Worm (Caenorhabditis elegans): ENCODE results near the gene exos-9.

exos-9 gene

DNA sequence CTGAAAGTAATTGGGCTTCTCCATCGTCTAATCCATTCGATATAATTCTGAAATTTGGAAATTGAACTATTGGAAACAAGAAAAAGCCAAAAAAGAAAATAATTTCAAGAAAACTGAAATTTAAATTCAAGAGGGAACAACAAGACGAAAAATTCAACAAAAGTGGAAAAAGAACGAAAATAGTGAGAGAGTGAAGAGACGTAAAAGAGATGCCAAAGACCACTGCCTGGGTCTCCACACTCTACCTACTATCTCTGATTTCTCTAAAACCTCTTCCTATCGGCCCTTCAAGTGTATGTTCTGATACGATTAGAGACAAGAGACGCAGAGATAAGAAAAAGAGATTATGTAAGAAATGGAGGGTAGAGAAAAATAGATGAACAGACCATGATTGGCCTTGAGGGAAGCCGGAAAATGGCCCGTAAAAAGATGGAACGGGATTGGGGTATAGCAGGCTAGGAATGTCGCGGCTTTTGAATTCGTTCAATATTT lies 44.1 kb downstream of the exos-9 start, which contains the start of gene ogt-1 (continued):
- TF ChIP-seq mdl-1 (tag; optimal IDR thresholded peaks at IDR 0.05) (peak; percentile 87 to 88), ztf-11 (tag; optimal IDR thresholded peaks at IDR 0.05) (no peak), Y5F2A.4 (GFP tag; optimal IDR thresholded peaks at IDR 0.05) (no peak), nhr-25 (tag; optimal IDR thresholded peaks at IDR 0.05; ENCODE audit: borderline replicate concordance, insufficient read depth) (peak; percentile 35), zag-1 (tag; optimal IDR thresholded peaks at IDR 0.05) (no peak), lin-38 (GFP tag; IDR thresholded peaks at IDR 0.05) (peak; percentile 64), gei-8 (GFP tag; optimal IDR thresholded peaks at IDR 0.05) (no peak), dmd-9 (GFP tag; IDR thresholded peaks at IDR 0.05) (no peak), egl-27 (tag; optimal IDR thresholded peaks at IDR 0.05) (no peak), snpc-4 (tag; optimal IDR thresholded peaks at IDR 0.05) (no peak), pqm-1 (tag; optimal IDR thresholded peaks at IDR 0.05) (no peak), lir-3 (tag; optimal IDR thresholded peaks at IDR 0.05) (no peak), nhr-102 (tag; optimal IDR thresholded peaks at IDR 0.05) (peak; percentile 34), egl-43 (GFP tag; IDR thresholded peaks at IDR 0.05) (no peak), nhr-41 (GFP tag; IDR thresholded peaks at IDR 0.05) (no peak), attf-4 (tag; optimal IDR thresholded peaks at IDR 0.05) (no peak), ceh-44 (GFP tag; IDR thresholded peaks at IDR 0.05) (no peak), T26A8.4 (GFP tag; IDR thresholded peaks at IDR 0.05) (peak; percentile 80), jun-1 (tag; optimal IDR thresholded peaks at IDR 0.05) (peak; percentile 65), spr-3 (GFP tag; optimal IDR thresholded peaks at IDR 0.05) (peak; percentile 24), lin-29 (GFP tag; IDR thresholded peaks at IDR 0.05) (no peak), lin-1 (GFP tag; IDR thresholded peaks at IDR 0.05) (peak; percentile 31; the same call in 1 of the 2 replicates), snpc-1.2 (GFP tag; IDR thresholded peaks at IDR 0.05) (no peak), nhr-6 (tag; optimal IDR thresholded peaks at IDR 0.05) (peak; percentile 92), Y105C5A.15 (GFP tag; IDR thresholded peaks at IDR 0.05) (no peak), duxl-1 (tag; optimal IDR thresholded peaks at IDR 0.05; ENCODE audit: poor library complexity) (peak; percentile 80), F49E8.2 (tag; optimal IDR thresholded peaks at IDR 0.05; ENCODE audit: borderline replicate concordance) (no peak), lin-13 (GFP tag; optimal IDR thresholded peaks at IDR 0.05) (peak; percentile 28), ces-1 (GFP tag; optimal IDR thresholded peaks at IDR 0.05) (peak; percentile 58), nhr-237 (tag; optimal IDR thresholded peaks at IDR 0.05) (no peak), fos-1 (tag; optimal IDR thresholded peaks at IDR 0.05) (no peak), dve-1 (tag; optimal IDR thresholded peaks at IDR 0.05; ENCODE audit: insufficient read depth) (peak; percentile 89), rbr-2 (tag; optimal IDR thresholded peaks at IDR 0.05) (peak; percentile 85), aha-1 (tag) (peak; percentile 72), nhr-76 (tag; optimal IDR thresholded peaks at IDR 0.05) (peak; percentile 25), D1046.2 (GFP tag; IDR thresholded peaks at IDR 0.05) (no peak), mes-2 (tag; optimal IDR thresholded peaks at IDR 0.05; ENCODE audit: poor library complexity, severe bottlenecking) (peak; percentile 81), ceh-62 (tag; optimal IDR thresholded peaks at IDR 0.05) (no peak), mep-1 (tag; optimal IDR thresholded peaks at IDR 0.05) (peak; percentile 88), unc-39 (tag; optimal IDR thresholded peaks at IDR 0.05) (no peak), unc-62 (GFP tag; optimal IDR thresholded peaks at IDR 0.05 in 1 of 2) (peak in 1 of 2 experiments; percentile 99), unc-62 (tag; optimal IDR thresholded peaks at IDR 0.05) (no peak), nhr-77 (tag; optimal IDR thresholded peaks at IDR 0.05) (peak; percentile 17), mxl-2 (GFP tag; conservative IDR thresholded peaks at IDR 0.05) (no peak), zip-11 (GFP tag; IDR thresholded peaks at IDR 0.05) (no peak), ceh-32 (tag; optimal IDR thresholded peaks at IDR 0.05; ENCODE audit: poor library complexity) (no peak), unc-130 (GFP tag; optimal IDR thresholded peaks at IDR 0.05) (no peak), F10B5.3 (tag; optimal IDR thresholded peaks at IDR 0.05) (peak; percentile 32), T20F7.1 (GFP tag; optimal IDR thresholded peaks at IDR 0.05) (peak; percentile 74), cey-2 (tag; optimal IDR thresholded peaks at IDR 0.05; ENCODE audit: borderline replicate concordance, insufficient read depth) (peak; percentile 43), Y48G9A.11 (GFP tag; IDR thresholded peaks at IDR 0.05) (no peak)

Measured in whole organism, L4 larva.